Fruit fly (Drosophila melanogaster): ENCODE data around the gene Pxt.

Pxt gene

dm6 chr3R:17714370-17714769 lies 4.9 kb upstream of the Pxt start:
- no peak for TF ChIP-seq sv (GFP tag; optimal IDR thresholded peaks at IDR 0.05)
- TF ChIP-seq fru (GFP tag; optimal IDR thresholded peaks at IDR 0.05): no peak
- no peak for TF ChIP-seq dl (GFP tag; optimal IDR thresholded peaks at IDR 0.05; ENCODE audit: insufficient read depth in 1 of 2, partially characterized antibody in 2 of 2)
- TF ChIP-seq usp (GFP tag; optimal IDR thresholded peaks at IDR 0.05): no peak
- TF ChIP-seq br (GFP tag; optimal IDR thresholded peaks at IDR 0.05): no peak
- TF ChIP-seq Jra (GFP tag; optimal IDR thresholded peaks at IDR 0.05): no peak
- no peak for TF ChIP-seq rgr (GFP tag; optimal IDR thresholded peaks at IDR 0.05)
- no peak for TF ChIP-seq OdsH (GFP tag; optimal IDR thresholded peaks at IDR 0.05)
- no peak for TF ChIP-seq Myc (optimal IDR thresholded peaks at IDR 0.05)
- TF ChIP-seq GATAd (GFP tag; optimal IDR thresholded peaks at IDR 0.05): no peak
- TF ChIP-seq CrebA (GFP tag; optimal IDR thresholded peaks at IDR 0.05; ENCODE audit: borderline replicate concordance): no peak
- TF ChIP-seq woc (GFP tag; optimal IDR thresholded peaks at IDR 0.05): no peak
- no peak for TF ChIP-seq Sp1 (GFP tag; optimal IDR thresholded peaks at IDR 0.05)

- no peak for TF ChIP-seq Dif (GFP tag; optimal IDR thresholded peaks at IDR 0.05; ENCODE audit: partially characterized antibody)
- TF ChIP-seq psq (GFP tag; optimal IDR thresholded peaks at IDR 0.05): peak; percentile 52
- peak; percentile 20 for TF ChIP-seq h (GFP tag; optimal IDR thresholded peaks at IDR 0.05)
- TF ChIP-seq Rel (GFP tag; optimal IDR thresholded peaks at IDR 0.05): no peak
- peak; percentile 80 for TF ChIP-seq Rel (tag; optimal IDR thresholded peaks at IDR 0.05)
Measured at dm6 chr3R:17714773-17715344, 4.4 kb upstream of the Pxt start.

dm6 chr3R:17716858-17717596 lies 2.2 kb upstream of the Pxt start:
- TF ChIP-seq foxo (GFP tag; optimal IDR thresholded peaks at IDR 0.05) (peak; percentile 52 to 56), ey (GFP tag; optimal IDR thresholded peaks at IDR 0.05) (peak; percentile 3), woc (GFP tag; optimal IDR thresholded peaks at IDR 0.05) (peak; percentile 2), OdsH (GFP tag; optimal IDR thresholded peaks at IDR 0.05) (peak; percentile 53), fru (GFP tag; optimal IDR thresholded peaks at IDR 0.05) (peak; percentile 75), CrebA (GFP tag; optimal IDR thresholded peaks at IDR 0.05; ENCODE audit: borderline replicate concordance) (no peak), usp (GFP tag; optimal IDR thresholded peaks at IDR 0.05) (no peak), Jra (GFP tag; optimal IDR thresholded peaks at IDR 0.05) (peak; percentile 83), psq (GFP tag; optimal IDR thresholded peaks at IDR 0.05) (peak; percentile 75), CG9705 (GFP tag; optimal IDR thresholded peaks at IDR 0.05) (peak; percentile 26), Dfd (GFP tag; optimal IDR thresholded peaks at IDR 0.05) (no peak), GATAd (GFP tag; optimal IDR thresholded peaks at IDR 0.05) (no peak), Dif (GFP tag; optimal IDR thresholded peaks at IDR 0.05; ENCODE audit: partially characterized antibody) (peak; percentile 98), Hnf4 (GFP tag; optimal IDR thresholded peaks at IDR 0.05) (peak; percentile 45), Abd-B (GFP tag; optimal IDR thresholded peaks at IDR 0.05) (no peak), N (GFP tag; optimal IDR thresholded peaks at IDR 0.05) (peak; percentile 13), CG32264 (GFP tag; optimal IDR thresholded peaks at IDR 0.05) (no peak), pan (optimal IDR thresholded peaks at IDR 0.05) (no peak), Mio (GFP tag; optimal IDR thresholded peaks at IDR 0.05) (no peak), dl (GFP tag; optimal IDR thresholded peaks at IDR 0.05; ENCODE audit: insufficient read depth in 1 of 2, partially characterized antibody in 2 of 2) (peak; percentile 96 to 97), Hr83 (GFP tag; optimal IDR thresholded peaks at IDR 0.05; ENCODE audit: poor library complexity, severe bottlenecking) (peak; percentile 90), Sp1 (GFP tag; optimal IDR thresholded peaks at IDR 0.05) (peak; percentile 47), h (GFP tag; optimal IDR thresholded peaks at IDR 0.05) (peak; percentile 84), tai (GFP tag; optimal IDR thresholded peaks at IDR 0.05) (peak; percentile 9), brk (GFP tag; optimal IDR thresholded peaks at IDR 0.05) (peak; percentile 66), Rel (GFP tag; optimal IDR thresholded peaks at IDR 0.05) (no peak), Rel (tag; optimal IDR thresholded peaks at IDR 0.05) (peak; percentile 72), Vsx2 (GFP tag; optimal IDR thresholded peaks at IDR 0.05; ENCODE audit: partially characterized antibody) (no peak), jim (GFP tag; optimal IDR thresholded peaks at IDR 0.05) (no peak), dsf (GFP tag; optimal IDR thresholded peaks at IDR 0.05; ENCODE audit: borderline replicate concordance) (no peak), sage (GFP tag; optimal IDR thresholded peaks at IDR 0.05) (peak; percentile 28), lola (GFP tag; optimal IDR thresholded peaks at IDR 0.05) (no peak), br (GFP tag; optimal IDR thresholded peaks at IDR 0.05) (peak; percentile 61), HLH106 (tag; optimal IDR thresholded peaks at IDR 0.05) (no peak), rgr (GFP tag; optimal IDR thresholded peaks at IDR 0.05) (peak; percentile 39), Hr78 (GFP tag; optimal IDR thresholded peaks at IDR 0.05) (no peak), Myc (optimal IDR thresholded peaks at IDR 0.05) (no peak), dmrt93B (GFP tag; optimal IDR thresholded peaks at IDR 0.05) (no peak), sv (GFP tag; optimal IDR thresholded peaks at IDR 0.05) (no peak)
